Worm (Caenorhabditis elegans) whole organism, L4 larva: Measurements from ENCODE around the gene W07G4.7.

Experiments used
- F37D6.2 ChIP-seq: sonication (generic microtip); optimal IDR thresholded peaks from 2 replicates; lab custom pipeline; 2016; ENCODE audit warnings: mild to moderate bottlenecking, missing genetic modification characterization, missing compliant biosample characterization
- F49E8.2 ChIP-seq: sonication (generic microtip); optimal IDR thresholded peaks from 2 replicates; lab custom pipeline; 2016; ENCODE audit warnings: missing compliant biosample characterization, mild to moderate bottlenecking, missing genetic modification characterization, borderline replicate concordance
- R02D3.7 ChIP-seq: fragments of 150-350 bp; sonication (generic microtip); optimal IDR thresholded peaks from 3 replicates; lab custom pipeline; 2014; ENCODE audit warnings: missing biosample characterization, missing genetic modification characterization
- T20F7.1 ChIP-seq: fragments of 200-800 bp; sonication (Bioruptor generic); optimal IDR thresholded peaks from 2 replicates; lab custom pipeline; 2018; ENCODE audit warnings: mild to moderate bottlenecking, missing genetic modification characterization, missing compliant biosample characterization
- Y105C5A.15 ChIP-seq: fragments of 200-800 bp; sonication (Bioruptor generic); IDR thresholded peaks from 2 replicates; pipeline ENCODE4 v1.3.6; 2022; ENCODE audit warnings: missing genetic modification characterization, missing compliant biosample characterization
- Y48G9A.11 ChIP-seq: fragments of 200-800 bp; sonication (Bioruptor generic); IDR thresholded peaks from 2 replicates; pipeline ENCODE4 v1.3.6; 2022; ENCODE audit warnings: missing genetic modification reagents, missing genetic modification characterization, missing compliant biosample characterization
- Y5F2A.4 ChIP-seq: fragments of 200-800 bp; sonication (Bioruptor generic); optimal IDR thresholded peaks from 2 replicates; lab custom pipeline; 2018; ENCODE audit warnings: mild to moderate bottlenecking, missing genetic modification characterization, missing compliant biosample characterization
- Y75B8A.6 ChIP-seq: fragments of 200-800 bp; sonication (Bioruptor generic); IDR thresholded peaks from 2 replicates; pipeline ENCODE4 v1.3.6; 2022; ENCODE audit warnings: missing genetic modification reagents, missing genetic modification characterization, missing compliant biosample characterization
- aha-1 ChIP-seq: fragments of 150-350 bp; peaks from one replicate; lab custom pipeline; 2014; ENCODE audit warnings: missing biosample characterization, missing genetic modification characterization
- ceh-44 ChIP-seq: fragments of 200-800 bp; sonication (Bioruptor generic); IDR thresholded peaks from 2 replicates; pipeline ENCODE4 v1.3.6; 2022; ENCODE audit warnings: missing genetic modification reagents, missing genetic modification characterization, missing compliant biosample characterization
- ceh-62 ChIP-seq: sonication (generic microtip); optimal IDR thresholded peaks from 2 replicates; lab custom pipeline; 2017; ENCODE audit warnings: missing biosample characterization, missing genetic modification characterization
- ces-1 ChIP-seq: fragments of 150-350 bp; sonication (generic microtip); optimal IDR thresholded peaks from 4 replicates; lab custom pipeline; 2014; ENCODE audit warnings: missing biosample characterization, missing genetic modification reagents, missing genetic modification characterization
- daf-12 ChIP-seq: fragments of 150-350 bp; optimal IDR thresholded peaks from 2 replicates; lab custom pipeline; 2014; ENCODE audit warnings: missing biosample characterization, missing genetic modification reagents, missing genetic modification characterization
- daf-16 ChIP-seq, 3 experiments: sonication (generic microtip); optimal IDR thresholded peaks; 2 replicates each; lab custom pipeline; 2016 to 2017; ENCODE audit warnings: missing genetic modification characterization in 3 of 3, missing genetic modification reagents in 3 of 3, mild to moderate bottlenecking in 2 of 3, missing compliant biosample characterization in 2 of 3, missing biosample characterization in 1 of 3, moderate library complexity in 1 of 3
- daf-8 ChIP-seq: fragments of 200-800 bp; sonication (Bioruptor generic); IDR thresholded peaks from 2 replicates; pipeline ENCODE4 v1.3.6; 2022; ENCODE audit warnings: missing genetic modification characterization, missing compliant biosample characterization
- dmd-6 ChIP-seq: fragments of 200-800 bp; sonication (Bioruptor generic); IDR thresholded peaks from 2 replicates; pipeline ENCODE4 v1.3.6; 2022; ENCODE audit warnings: missing genetic modification reagents, missing genetic modification characterization, missing compliant biosample characterization
- dve-1 ChIP-seq: sonication (generic microtip); optimal IDR thresholded peaks from 2 replicates; lab custom pipeline; 2017; ENCODE audit warnings: antibody characterized with exemption, mild to moderate bottlenecking, missing genetic modification characterization, missing compliant biosample characterization; ENCODE audit not compliant: insufficient read depth
- egl-27 ChIP-seq: sonication (generic microtip); optimal IDR thresholded peaks from 3 replicates; lab custom pipeline; 2017; ENCODE audit warnings: missing biosample characterization, missing genetic modification reagents, missing genetic modification characterization
- fkh-10 ChIP-seq: fragments of 150-350 bp; optimal IDR thresholded peaks from 2 replicates; lab custom pipeline; 2014; ENCODE audit warnings: missing biosample characterization, missing genetic modification reagents, missing genetic modification characterization
- hlh-11 ChIP-seq: fragments of 200-800 bp; sonication (Bioruptor generic); optimal IDR thresholded peaks from 2 replicates; lab custom pipeline; 2018; ENCODE audit warnings: mild to moderate bottlenecking, missing genetic modification characterization, missing compliant biosample characterization
- lim-7 ChIP-seq: fragments of 200-800 bp; sonication (Bioruptor generic); IDR thresholded peaks from 2 replicates; pipeline ENCODE4 v1.3.6; 2022; ENCODE audit warnings: missing genetic modification characterization, missing compliant biosample characterization
- lin-1 ChIP-seq: fragments of 200-800 bp; sonication (Bioruptor generic); IDR thresholded peaks from 2 replicates; pipeline ENCODE4 v1.3.6; 2022; ENCODE audit warnings: missing genetic modification reagents, missing genetic modification characterization, missing compliant biosample characterization
- lin-29 ChIP-seq: fragments of 200-800 bp; sonication (Bioruptor generic); IDR thresholded peaks from 2 replicates; pipeline ENCODE4 v1.3.6; 2022; ENCODE audit warnings: missing genetic modification reagents, missing genetic modification characterization, missing compliant biosample characterization
- lin-38 ChIP-seq: fragments of 200-800 bp; sonication (Bioruptor generic); IDR thresholded peaks from 2 replicates; pipeline ENCODE4 v1.3.6; 2022; ENCODE audit warnings: missing genetic modification reagents, missing genetic modification characterization, missing compliant biosample characterization
- lin-39 ChIP-seq: fragments of 150-350 bp; optimal IDR thresholded peaks from 2 replicates; lab custom pipeline; 2014; ENCODE audit warnings: missing biosample characterization, missing genetic modification reagents, missing genetic modification characterization
- lir-3 ChIP-seq: sonication (generic microtip); optimal IDR thresholded peaks from 2 replicates; lab custom pipeline; 2016; ENCODE audit warnings: mild to moderate bottlenecking, missing genetic modification characterization, missing compliant biosample characterization
- lsy-2 ChIP-seq, 2 experiments: fragments of 150-350 bp in 1 of 2; sonication (generic microtip) in 1 of 2; optimal IDR thresholded peaks; 2 replicates each; lab custom pipeline; 2014 to 2017; ENCODE audit warnings: missing biosample characterization in 2 of 2, missing genetic modification characterization in 2 of 2
- mdt-29 ChIP-seq: fragments of 200-800 bp; sonication (Bioruptor generic); IDR thresholded peaks from 2 replicates; pipeline ENCODE4 v1.3.6; 2022; ENCODE audit warnings: missing genetic modification reagents, missing genetic modification characterization, missing compliant biosample characterization
- nhr-11 ChIP-seq: fragments of 150-350 bp; optimal IDR thresholded peaks from 2 replicates; lab custom pipeline; 2014; ENCODE audit warnings: missing biosample characterization, missing genetic modification characterization
- nhr-28 ChIP-seq: fragments of 150-350 bp; optimal IDR thresholded peaks from 2 replicates; lab custom pipeline; 2014; ENCODE audit warnings: missing biosample characterization, missing genetic modification characterization
- nhr-48 ChIP-seq: sonication (generic microtip); optimal IDR thresholded peaks from 2 replicates; lab custom pipeline; 2016; ENCODE audit warnings: mild to moderate bottlenecking, missing genetic modification characterization, missing compliant biosample characterization
- nhr-77 ChIP-seq: fragments of 150-350 bp; optimal IDR thresholded peaks from 2 replicates; lab custom pipeline; 2014; ENCODE audit warnings: missing biosample characterization, missing genetic modification characterization
- pqm-1 ChIP-seq: sonication (generic microtip); optimal IDR thresholded peaks from 2 replicates; lab custom pipeline; 2017; ENCODE audit warnings: missing biosample characterization, missing genetic modification characterization
- rbr-2 ChIP-seq: sonication (generic microtip); optimal IDR thresholded peaks from 2 replicates; lab custom pipeline; 2016; ENCODE audit warnings: missing genotype, missing genetic modification characterization, missing compliant biosample characterization
- saeg-2 ChIP-seq: fragments of 200-800 bp; sonication (Bioruptor generic); IDR thresholded peaks from 2 replicates; pipeline ENCODE4 v1.3.6; 2022; ENCODE audit warnings: missing genetic modification reagents, missing genetic modification characterization, missing compliant biosample characterization
- sdz-12 ChIP-seq: fragments of 200-800 bp; sonication (Bioruptor generic); optimal IDR thresholded peaks from 2 replicates; lab custom pipeline; 2018; ENCODE audit warnings: mild to moderate bottlenecking, missing genetic modification characterization, missing compliant biosample characterization
- snpc-1.2 ChIP-seq: fragments of 200-800 bp; sonication (Bioruptor generic); IDR thresholded peaks from 2 replicates; pipeline ENCODE4 v1.3.6; 2022; ENCODE audit warnings: missing genetic modification reagents, missing genetic modification characterization, missing compliant biosample characterization
- spr-1 ChIP-seq: sonication (generic microtip); optimal IDR thresholded peaks from 2 replicates; lab custom pipeline; 2016; ENCODE audit warnings: mild to moderate bottlenecking, missing genetic modification characterization, missing compliant biosample characterization
- unc-130 ChIP-seq: sonication (generic microtip); optimal IDR thresholded peaks from 2 replicates; lab custom pipeline; 2016; ENCODE audit warnings: missing genetic modification reagents, missing genetic modification characterization, missing compliant biosample characterization
- unc-62 ChIP-seq, 3 experiments: fragments of 150-350 bp in 1 of 3; sonication (generic microtip); optimal IDR thresholded peaks in 2 of 3; peaks in 1 of 3; 1 replicate in 1 of 3; 2 replicates in 2 of 3; lab custom pipeline; 2014 to 2017; ENCODE audit warnings: missing biosample characterization in 3 of 3, missing genetic modification characterization in 3 of 3, missing genetic modification reagents in 3 of 3, missing genotype in 1 of 3
- vab-7 ChIP-seq: fragments of 200-800 bp; sonication (Bioruptor generic); IDR thresholded peaks from 2 replicates; pipeline ENCODE4 v1.3.6; 2022; ENCODE audit warnings: missing genetic modification reagents, missing genetic modification characterization, missing compliant biosample characterization
- zip-11 ChIP-seq: fragments of 200-800 bp; sonication (Bioruptor generic); IDR thresholded peaks from 2 replicates; pipeline ENCODE4 v1.3.6; 2022; ENCODE audit warnings: missing genetic modification characterization, missing compliant biosample characterization

Gene W07G4.7

DNA sequence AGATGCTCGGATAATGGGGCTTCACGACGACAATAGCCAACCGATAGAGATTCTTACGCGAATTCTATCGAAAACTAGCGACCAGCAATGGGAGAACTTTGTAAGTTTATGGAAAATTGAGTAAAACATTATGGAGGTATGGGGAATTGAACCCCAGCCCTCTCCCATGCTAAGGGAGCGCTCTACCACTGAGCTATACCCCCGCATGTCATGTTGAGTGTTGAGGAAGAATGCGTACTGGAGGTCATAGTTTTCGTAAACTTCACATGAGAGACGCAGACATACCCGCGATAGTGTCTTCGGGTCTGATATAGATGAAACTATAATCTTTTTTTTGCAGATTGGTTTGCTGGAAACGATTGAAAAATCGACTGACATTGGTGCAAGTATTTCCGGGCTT is 31.1 kb downstream of the W07G4.7 start (continued):
- TF ChIP-seq aha-1, result peak; percentile 42
- no peak for TF ChIP-seq R02D3.7
- TF ChIP-seq mdt-29 (GFP tag; lab: Robert Waterston, UW), result 0 out of 2 replicates have a peak, but pooled peaks have one; percentile 17
- no peak for TF ChIP-seq ces-1 (GFP tag; lab: Kevin White, UChicago)
- TF ChIP-seq, all 104 proteins: peak for 67

DNA sequence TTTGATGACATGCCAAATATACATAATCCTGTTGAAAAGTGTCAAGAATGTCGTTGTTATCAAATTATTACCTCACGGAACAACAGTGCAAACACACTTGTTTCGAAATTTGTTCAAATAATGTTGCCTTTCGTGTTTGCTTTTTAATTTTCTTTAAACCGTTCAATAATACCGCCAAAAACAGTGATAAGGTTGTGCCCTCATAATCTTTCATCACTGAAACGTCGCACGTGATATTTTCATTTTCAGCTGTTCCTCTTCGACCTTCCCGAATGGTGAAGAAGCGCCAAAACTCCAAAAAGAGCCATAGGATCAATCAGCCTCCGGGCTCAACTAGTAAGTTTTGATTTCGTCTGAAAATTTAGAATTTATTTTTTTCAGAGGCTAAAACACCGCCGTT is 32.4 kb downstream of the W07G4.7 start, which contains the start of gene inft-2:
TSS of gene inft-2 (plus strand) at position 248 of the 400 bp plus-strand sequence.
- TF ChIP-seq dve-1 (tag; lab: Kevin White, UChicago), result peak; percentile 60
- TF ChIP-seq F37D6.2 (tag; lab: Kevin White, UChicago), result no peak
- 0 out of 2 replicates have a peak, but pooled peaks have one; percentile 30 for TF ChIP-seq saeg-2
- peak; percentile 19 for TF ChIP-seq pqm-1 (tag; lab: Kevin White, UChicago)
- TF ChIP-seq nhr-77, result peak; percentile 21
- TF ChIP-seq Y48G9A.11 (GFP tag; lab: Robert Waterston, UW), result no peak
- no peak for TF ChIP-seq daf-16 (GFP tag; optimal IDR thresholded peaks at IDR 0.05; lab: Kevin White, UChicago)
- peak; percentile 69 for TF ChIP-seq daf-16 (tag; optimal IDR thresholded peaks at IDR 0.05; lab: Kevin White, UChicago)
- peak; percentile 46 for TF ChIP-seq dmd-6 (GFP tag; lab: Robert Waterston, UW)
- no peak for TF ChIP-seq T20F7.1 (GFP tag; lab: Kevin White, UChicago)
- TF ChIP-seq lim-7 (GFP tag; lab: Robert Waterston, UW), result no peak
- TF ChIP-seq lin-1 (GFP tag; lab: Robert Waterston, UW), result 0 out of 2 replicates have a peak, but pooled peaks have one; percentile 10
- no peak for TF ChIP-seq fkh-10 (GFP tag; lab: Kevin White, UChicago)
- TF ChIP-seq hlh-11 (tag; lab: Kevin White, UChicago), result peak; percentile 33
- peak; percentile 35 for TF ChIP-seq nhr-28
- no peak for TF ChIP-seq rbr-2 (tag; lab: Kevin White, UChicago)

DNA sequence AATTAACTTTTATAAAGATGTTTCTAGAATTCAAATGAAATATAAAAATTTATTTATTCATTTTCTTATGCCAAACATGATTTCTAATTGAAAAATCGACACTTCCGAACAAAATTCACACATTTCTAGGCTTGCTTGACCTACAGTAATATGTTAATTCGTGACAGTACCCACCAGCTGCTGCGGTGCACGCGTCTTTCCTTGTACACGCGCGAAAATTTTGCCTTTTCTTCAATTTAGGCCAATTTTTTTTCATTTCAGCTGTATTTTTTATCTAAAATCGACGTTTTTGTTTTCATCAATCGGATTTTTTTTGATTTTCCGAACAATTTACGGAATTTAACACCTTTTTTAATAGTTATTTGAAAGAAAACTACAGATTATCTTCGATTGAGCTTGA is 34.4 kb downstream of the W07G4.7 start:
- TF ChIP-seq unc-62 (GFP tag; optimal IDR thresholded peaks at IDR 0.05 in 1 of 2; lab: Kevin White, UChicago), result no peak
- no peak for TF ChIP-seq unc-62 (tag; optimal IDR thresholded peaks at IDR 0.05; lab: Kevin White, UChicago)
- peak; percentile 73 for TF ChIP-seq unc-130 (GFP tag; lab: Kevin White, UChicago)
- no peak for TF ChIP-seq Y105C5A.15 (GFP tag; lab: Robert Waterston, UW)
- TF ChIP-seq Y48G9A.11 (GFP tag; lab: Robert Waterston, UW), result peak; percentile 70
- TF ChIP-seq F49E8.2 (tag; lab: Kevin White, UChicago), result peak; percentile 38

DNA sequence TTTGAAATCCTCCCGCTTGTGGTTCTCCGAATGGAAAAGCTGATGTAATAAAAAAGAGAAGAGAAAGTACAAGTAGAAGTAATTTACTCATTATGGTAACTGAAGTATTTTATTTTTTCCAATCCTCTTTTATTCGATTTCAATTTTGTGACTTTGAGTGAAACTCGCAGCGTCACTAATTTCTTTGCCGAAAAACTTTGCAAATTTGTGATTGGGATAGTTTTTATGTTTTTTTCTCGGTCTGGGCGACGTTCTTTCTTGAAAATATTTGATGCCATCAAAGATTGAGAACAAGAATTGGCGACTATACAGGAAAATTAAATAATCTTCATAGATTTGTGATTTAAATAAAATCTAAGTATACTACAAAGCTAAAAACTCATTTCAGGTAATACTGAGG is 34.9 kb downstream of the W07G4.7 start, which contains the start of gene far-4:
TSS of gene far-4 (minus strand) at position 101 of the 400 bp plus-strand sequence.
- TF ChIP-seq nhr-48 (tag; lab: Kevin White, UChicago) (no peak), Y75B8A.6 (GFP tag; lab: Robert Waterston, UW) (no peak), nhr-11 (tag; lab: Kevin White, UChicago) (no peak), spr-1 (no peak)

DNA sequence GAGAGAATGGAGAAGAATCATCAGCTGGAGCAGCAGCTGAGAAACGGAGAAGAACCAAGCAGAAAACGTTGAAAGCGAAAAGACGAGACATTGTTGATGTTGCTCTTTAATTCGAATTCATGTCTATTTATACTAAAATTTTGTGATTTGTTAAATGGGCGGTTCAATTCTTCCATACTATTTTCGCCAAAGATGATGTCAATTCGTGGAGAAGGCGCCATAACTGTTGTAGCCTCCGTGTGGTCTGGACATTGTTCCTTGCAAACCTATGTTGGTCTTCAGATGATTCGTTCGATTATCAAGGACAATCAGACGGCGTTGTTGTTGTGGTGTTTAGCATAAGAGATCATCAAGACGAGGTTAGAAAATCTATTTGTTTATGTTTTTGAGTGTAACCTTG is 37.1 kb downstream of the W07G4.7 start, which contains the start of gene far-3:
TSS of gene far-3 (minus strand) at position 101 of the 400 bp plus-strand sequence.
- TF ChIP-seq sdz-12 (GFP tag; lab: Kevin White, UChicago) (no peak), daf-8 (GFP tag; lab: Robert Waterston, UW) (no peak), spr-1 (no peak), lir-3 (tag; lab: Kevin White, UChicago) (no peak), lim-7 (GFP tag; lab: Robert Waterston, UW) (no peak), zip-11 (no peak), F49E8.2 (tag; lab: Kevin White, UChicago) (no peak), daf-12 (tag; lab: Kevin White, UChicago) (no peak), snpc-1.2 (no peak), egl-27 (no peak), ceh-62 (tag; lab: Kevin White, UChicago) (no peak), lin-38 (no peak), Y5F2A.4 (GFP tag; lab: Kevin White, UChicago) (no peak), lsy-2 (tag; optimal IDR thresholded peaks at IDR 0.05; lab: Kevin White, UChicago) (no peak), daf-16 (GFP tag; optimal IDR thresholded peaks at IDR 0.05; lab: Kevin White, UChicago) (no peak), daf-16 (tag; optimal IDR thresholded peaks at IDR 0.05; lab: Kevin White, UChicago) (no peak), lin-39 (no peak), lin-29 (GFP tag; lab: Robert Waterston, UW) (no peak), ceh-44 (GFP tag; lab: Robert Waterston, UW) (no peak), vab-7 (no peak)
